Fruit fly (Drosophila melanogaster) whole organism, embryonic: ENCODE results near the gene fwd.

Experiments
- CG11504 ChIP-seq: fragments of 200-800 bp; sonication (Bioruptor generic); optimal IDR thresholded peaks from 3 replicates; lab custom pipeline; 2019; ENCODE audit warnings: missing biosample characterization, mild to moderate bottlenecking, missing genetic modification characterization, moderate library complexity
- CG12299 ChIP-seq: fragments of 200-800 bp; sonication (Bioruptor generic); optimal IDR thresholded peaks from 2 replicates; lab custom pipeline; 2018; ENCODE audit warnings: missing biosample characterization, mild to moderate bottlenecking, missing genetic modification characterization
- CG12391 ChIP-seq: fragments of 200-800 bp; sonication (Bioruptor generic); optimal IDR thresholded peaks from 3 replicates; lab custom pipeline; 2018; ENCODE audit warnings: missing biosample characterization, mild to moderate bottlenecking, missing genetic modification characterization, moderate library complexity
- CG13775 ChIP-seq: fragments of 200-800 bp; sonication (Bioruptor generic); optimal IDR thresholded peaks from 3 replicates; lab custom pipeline; 2017; ENCODE audit warnings: missing biosample characterization, mild to moderate bottlenecking, missing genetic modification characterization
- CG14050 ChIP-seq: fragments of 200-800 bp; sonication (Bioruptor generic); IDR thresholded peaks from 3 replicates; pipeline ENCODE4 v1.3.6; 2022; ENCODE audit warnings: missing biosample characterization, missing genetic modification characterization
- CG16779 ChIP-seq: fragments of 200-800 bp; sonication (Bioruptor generic); IDR thresholded peaks from 2 replicates; pipeline ENCODE4 v1.3.6; 2022; ENCODE audit warnings: missing biosample characterization, missing genetic modification characterization
- CG16863 ChIP-seq: fragments of 200-800 bp; sonication (Bioruptor generic); optimal IDR thresholded peaks from 3 replicates; lab custom pipeline; 2016; ENCODE audit warnings: missing biosample characterization, missing genetic modification characterization
- CG17186 ChIP-seq: fragments of 200-800 bp; sonication (Bioruptor generic); optimal IDR thresholded peaks from 3 replicates; lab custom pipeline; 2017; ENCODE audit warnings: missing biosample characterization, missing genetic modification reagents, missing genetic modification characterization
- CG17359 ChIP-seq: fragments of 200-800 bp; sonication (Bioruptor generic); optimal IDR thresholded peaks from 3 replicates; lab custom pipeline; 2018; ENCODE audit warnings: missing biosample characterization, mild to moderate bottlenecking, missing genetic modification characterization, moderate library complexity
- CG1792 ChIP-seq: fragments of 200-800 bp; sonication (Bioruptor generic); optimal IDR thresholded peaks from 2 replicates; lab custom pipeline; 2016; ENCODE audit warnings: missing biosample characterization, missing genetic modification characterization
- CG18619 ChIP-seq: fragments of 200-800 bp; sonication (Bioruptor generic); optimal IDR thresholded peaks from 3 replicates; lab custom pipeline; 2017; ENCODE audit warnings: missing biosample characterization, mild to moderate bottlenecking, missing genetic modification characterization
- CG32767 ChIP-seq: fragments of 200-800 bp; sonication (Bioruptor generic); IDR thresholded peaks from 2 replicates; pipeline ENCODE4 v1.3.6; 2022; ENCODE audit warnings: missing biosample characterization, missing genetic modification characterization
- CG3281 ChIP-seq: fragments of 200-800 bp; sonication (Bioruptor generic); optimal IDR thresholded peaks from 3 replicates; lab custom pipeline; 2017; ENCODE audit warnings: missing biosample characterization, mild to moderate bottlenecking, missing genetic modification characterization
- CG34224 ChIP-seq: fragments of 200-800 bp; sonication (Bioruptor generic); IDR thresholded peaks from 3 replicates; pipeline ENCODE4 v1.3.6; 2022; ENCODE audit warnings: missing biosample characterization, missing genetic modification characterization; ENCODE audit not compliant: partially characterized antibody
- CG34376 ChIP-seq: fragments of 200-800 bp; sonication (Bioruptor generic); optimal IDR thresholded peaks from 2 replicates; lab custom pipeline; 2018; ENCODE audit warnings: missing biosample characterization, mild to moderate bottlenecking, missing genetic modification characterization
- CG4328 ChIP-seq: fragments of 200-800 bp; sonication (Bioruptor generic); optimal IDR thresholded peaks from 3 replicates; lab custom pipeline; 2017; ENCODE audit warnings: missing biosample characterization, missing genetic modification reagents, missing genetic modification characterization
- CG4617 ChIP-seq: fragments of 200-800 bp; sonication (Bioruptor generic); optimal IDR thresholded peaks from 3 replicates; lab custom pipeline; 2016; ENCODE audit warnings: missing biosample characterization, missing genetic modification characterization, borderline replicate concordance
- CG5953 ChIP-seq: fragments of 200-800 bp; sonication (Bioruptor generic); IDR thresholded peaks from 2 replicates; pipeline ENCODE4 v1.3.6; 2022; ENCODE audit warnings: missing biosample characterization, missing genetic modification characterization
- CG7271 ChIP-seq: fragments of 200-800 bp; sonication (Bioruptor generic); optimal IDR thresholded peaks from 2 replicates; lab custom pipeline; 2018; ENCODE audit warnings: missing biosample characterization, mild to moderate bottlenecking, missing genetic modification characterization, moderate library complexity
- CG7839 ChIP-seq: fragments of 200-800 bp; sonication (Bioruptor generic); optimal IDR thresholded peaks from 3 replicates; lab custom pipeline; 2018; ENCODE audit warnings: missing biosample characterization, mild to moderate bottlenecking, missing genetic modification characterization, moderate library complexity
- CG7963 ChIP-seq: fragments of 200-800 bp; sonication (Bioruptor generic); IDR thresholded peaks from 3 replicates; pipeline ENCODE4 v1.3.6; 2022; ENCODE audit warnings: missing biosample characterization, missing genetic modification characterization; ENCODE audit not compliant: partially characterized antibody
- CG8089 ChIP-seq: fragments of 200-800 bp; sonication (Bioruptor generic); optimal IDR thresholded peaks from 3 replicates; lab custom pipeline; 2016; ENCODE audit warnings: missing biosample characterization, missing genetic modification characterization
- CG8359 ChIP-seq: fragments of 200-800 bp; sonication (Bioruptor generic); optimal IDR thresholded peaks from 2 replicates; lab custom pipeline; 2017; ENCODE audit warnings: missing biosample characterization, mild to moderate bottlenecking, missing genetic modification characterization, borderline replicate concordance
- D19A ChIP-seq: fragments of 200-800 bp; optimal IDR thresholded peaks from 3 replicates; lab custom pipeline; 2019; ENCODE audit warnings: missing biosample characterization, mild to moderate bottlenecking, missing genetic modification characterization, moderate library complexity
- Dll ChIP-seq: fragments of 200-800 bp; sonication (Bioruptor generic); IDR thresholded peaks from 4 replicates; pipeline ENCODE4 v1.3.6; 2022; ENCODE audit warnings: missing biosample characterization, missing genetic modification characterization; ENCODE audit not compliant: partially characterized antibody
- Dp ChIP-seq: fragments of 200-800 bp; sonication (Bioruptor generic); optimal IDR thresholded peaks from 2 replicates; lab custom pipeline; 2018; ENCODE audit warnings: missing biosample characterization, mild to moderate bottlenecking, missing genetic modification characterization, moderate library complexity
- Ets97D ChIP-seq: fragments of 200-800 bp; sonication (Bioruptor generic); optimal IDR thresholded peaks from 3 replicates; lab custom pipeline; 2016; ENCODE audit warnings: missing biosample characterization, missing genetic modification characterization
- HmgZ ChIP-seq: fragments of 200-800 bp; sonication (Bioruptor generic); optimal IDR thresholded peaks from 2 replicates; lab custom pipeline; 2018; ENCODE audit warnings: missing biosample characterization, mild to moderate bottlenecking, missing genetic modification characterization
- Opbp ChIP-seq: fragments of 200-800 bp; sonication (Bioruptor generic); IDR thresholded peaks from 3 replicates; pipeline ENCODE4 v1.3.6; 2022; ENCODE audit warnings: missing biosample characterization, missing genetic modification characterization; ENCODE audit not compliant: partially characterized antibody
- Rfx ChIP-seq: fragments of 200-800 bp; sonication (Bioruptor generic); IDR thresholded peaks from 2 replicates; pipeline ENCODE4 v1.3.6; 2022; ENCODE audit warnings: missing biosample characterization, missing genetic modification characterization
- Taf1 ChIP-seq: fragments of 200-800 bp; sonication (Bioruptor generic); IDR thresholded peaks from 2 replicates; pipeline ENCODE4 v1.3.6; 2022; ENCODE audit warnings: missing biosample characterization, missing genetic modification characterization
- aop ChIP-seq: fragments of 200-800 bp; sonication (Bioruptor generic); IDR thresholded peaks from 2 replicates; pipeline ENCODE4 v1.3.6; 2022; ENCODE audit warnings: missing biosample characterization, missing genetic modification characterization
- bbx ChIP-seq: fragments of 200-800 bp; sonication (Bioruptor generic); IDR thresholded peaks from 2 replicates; pipeline ENCODE4 v1.3.6; 2022; ENCODE audit warnings: missing biosample characterization, missing genetic modification characterization; ENCODE audit not compliant: partially characterized antibody
- cato ChIP-seq: fragments of 200-800 bp; sonication (Bioruptor generic); optimal IDR thresholded peaks from 2 replicates; lab custom pipeline; 2016; ENCODE audit warnings: missing biosample characterization, missing genetic modification characterization, borderline replicate concordance
- ci ChIP-seq: fragments of 200-800 bp; sonication (Bioruptor generic); IDR thresholded peaks from 3 replicates; pipeline ENCODE4 v1.3.6; 2022; ENCODE audit warnings: missing biosample characterization, missing genetic modification characterization
- cwo ChIP-seq: fragments of 200-800 bp; sonication (Bioruptor generic); optimal IDR thresholded peaks from 3 replicates; lab custom pipeline; 2017; ENCODE audit warnings: missing biosample characterization, missing genetic modification characterization, mild to moderate bottlenecking, moderate library complexity, missing genetic modification reagents
- dpn ChIP-seq, 2 experiments: fragments of 200-800 bp; sonication (Bioruptor generic); optimal IDR thresholded peaks; 3 replicates each; lab custom pipeline; 2016; ENCODE audit warnings: missing biosample characterization in 2 of 2, missing genetic modification characterization in 2 of 2
- ems ChIP-seq: fragments of 200-800 bp; sonication (Bioruptor generic); optimal IDR thresholded peaks from 3 replicates; lab custom pipeline; 2016; ENCODE audit warnings: missing biosample characterization, missing genetic modification characterization
- hkb ChIP-seq, 2 experiments: fragments of 200-800 bp in 1 of 2; fragments of >200 bp in 1 of 2; sonication (Bioruptor generic) in 1 of 2; IDR thresholded peaks in 1 of 2; optimal IDR thresholded peaks in 1 of 2; 2 replicates each; pipeline versions ENCODE4 v1.3.6 to Lab custom; 2017 to 2022; ENCODE audit warnings: missing biosample characterization in 1 of 2, missing genetic modification characterization in 1 of 2
- lmd ChIP-seq: fragments of 200-800 bp; sonication (Bioruptor generic); IDR thresholded peaks from 2 replicates; pipeline ENCODE4 v1.3.6; 2022; ENCODE audit warnings: missing biosample characterization, missing genetic modification characterization
- nau ChIP-seq: fragments of 200-800 bp; sonication (Bioruptor generic); optimal IDR thresholded peaks from 3 replicates; lab custom pipeline; 2017; ENCODE audit warnings: missing biosample characterization, mild to moderate bottlenecking, missing genetic modification characterization, missing genetic modification reagents
- nom ChIP-seq: fragments of 200-800 bp; sonication (Bioruptor generic); optimal IDR thresholded peaks from 2 replicates; lab custom pipeline; 2017; ENCODE audit warnings: missing biosample characterization, missing genetic modification characterization, mild to moderate bottlenecking, moderate library complexity, missing genetic modification reagents
- p53 ChIP-seq: fragments of 200-800 bp; sonication (Bioruptor generic); optimal IDR thresholded peaks from 2 replicates; lab custom pipeline; 2016; ENCODE audit warnings: missing biosample characterization, missing genetic modification characterization
- prd ChIP-seq, 3 experiments: fragments of >200 bp in 2 of 3; fragments of 200-800 bp in 1 of 3; sonication (Bioruptor generic) in 1 of 3; optimal IDR thresholded peaks in 2 of 3; IDR thresholded peaks in 1 of 3; 2 replicates in 2 of 3; 3 replicates in 1 of 3; pipeline versions ENCODE4 v1.3.6 to Lab custom; 2017 to 2022; ENCODE audit warnings: missing biosample characterization in 1 of 3, missing genetic modification characterization in 1 of 3
- run ChIP-seq: fragments of 200-800 bp; sonication (Bioruptor generic); optimal IDR thresholded peaks from 3 replicates; lab custom pipeline; 2018; ENCODE audit warnings: missing biosample characterization, mild to moderate bottlenecking, missing genetic modification characterization
- sug ChIP-seq: fragments of 200-800 bp; optimal IDR thresholded peaks from 2 replicates; lab custom pipeline; 2019; ENCODE audit warnings: missing biosample characterization, mild to moderate bottlenecking, missing genetic modification characterization, moderate library complexity
- vvl ChIP-seq: fragments of 200-800 bp; sonication (Bioruptor generic); IDR thresholded peaks from 2 replicates; pipeline ENCODE4 v1.3.6; 2022; ENCODE audit warnings: missing biosample characterization, missing genetic modification characterization
- wek ChIP-seq: fragments of 200-800 bp; sonication (Bioruptor generic); optimal IDR thresholded peaks from 3 replicates; lab custom pipeline; 2018; ENCODE audit warnings: missing biosample characterization, mild to moderate bottlenecking, missing genetic modification characterization, moderate library complexity

The fwd gene

DNA sequence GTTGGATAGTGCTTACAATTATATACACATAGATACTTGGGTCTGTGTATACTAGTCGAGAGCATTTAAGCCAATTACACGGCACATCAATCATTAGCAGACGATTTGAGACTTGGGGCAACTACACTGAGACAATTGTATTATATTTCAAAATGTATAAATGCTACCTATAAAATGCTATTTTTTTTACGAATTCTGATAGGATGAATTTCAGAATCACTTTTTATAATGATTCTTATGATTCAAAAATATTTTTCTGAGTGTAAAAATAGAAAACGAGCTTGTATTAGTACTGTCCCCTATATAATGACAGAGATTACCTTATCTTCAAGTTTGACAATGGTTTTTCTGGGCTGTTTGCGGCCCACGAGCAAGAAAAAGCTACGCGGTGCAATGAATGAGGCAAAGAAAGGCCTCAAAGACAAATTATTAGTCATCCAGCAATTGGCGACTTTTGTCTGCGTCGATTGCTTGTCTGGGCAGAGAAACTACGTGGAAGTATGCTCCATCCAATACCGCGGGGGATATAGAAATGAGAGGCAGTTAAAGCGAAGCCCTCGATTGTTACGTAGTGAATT, 31.1 kb upstream of the fwd start (continued):
- TF ChIP-seq bbx (GFP tag; lab: Robert Waterston, UW) (no peak), CG5953 (GFP tag; lab: Robert Waterston, UW) (peak; percentile 66), CG7963 (GFP tag; lab: Robert Waterston, UW) (no peak), sug (tag; lab: Kevin White, UChicago) (peak; percentile 67), CG12299 (peak; percentile 1), CG18619 (GFP tag; lab: Kevin White, UChicago) (peak; percentile 47), CG1792 (peak; percentile 47), CG3281 (GFP tag; lab: Kevin White, UChicago) (peak; percentile 76), hkb (optimal IDR thresholded peaks at IDR 0.05; lab: Kevin White, UChicago) (no peak), hkb (GFP tag; IDR thresholded peaks at IDR 0.05; lab: Robert Waterston, UW) (peak; percentile 90), nau (GFP tag; lab: Kevin White, UChicago) (no peak), CG4617 (GFP tag; lab: Kevin White, UChicago) (peak; percentile 18), Ets97D (GFP tag; lab: Kevin White, UChicago) (peak; percentile 52), Dll (GFP tag; lab: Robert Waterston, UW) (no peak), CG17186 (GFP tag; lab: Kevin White, UChicago) (no peak), CG16863 (GFP tag; lab: Kevin White, UChicago) (peak; percentile 50), D19A (no peak), CG7271 (no peak), CG8089 (GFP tag; lab: Kevin White, UChicago) (no peak), HmgZ (tag; lab: Kevin White, UChicago) (peak; percentile 67), CG14050 (peak; percentile 45; the same call in 1 of the 3 replicates), Opbp (GFP tag; lab: Robert Waterston, UW) (no peak), CG12391 (tag; lab: Kevin White, UChicago) (peak; percentile 79), CG7839 (tag; lab: Kevin White, UChicago) (peak; percentile 83), vvl (GFP tag; lab: Robert Waterston, UW) (peak; percentile 92), nom (GFP tag; lab: Kevin White, UChicago) (no peak), Dp (GFP tag; lab: Kevin White, UChicago) (no peak), Rfx (GFP tag; lab: Robert Waterston, UW) (peak; percentile 86), cato (GFP tag; lab: Kevin White, UChicago) (peak; percentile 15), CG16779 (GFP tag; lab: Robert Waterston, UW) (no peak), run (tag; lab: Kevin White, UChicago) (no peak), prd (optimal IDR thresholded peaks at IDR 0.05; lab: Kevin White, UChicago) (no peak), prd (GFP tag; IDR thresholded peaks at IDR 0.05; lab: Robert Waterston, UW) (peak; percentile 83), lmd (GFP tag; lab: Robert Waterston, UW) (peak; percentile 85), CG34224 (GFP tag; lab: Robert Waterston, UW) (no peak), CG11504 (no peak), CG8359 (GFP tag; lab: Kevin White, UChicago) (no peak), CG13775 (no peak), ci (GFP tag; lab: Robert Waterston, UW) (peak; percentile 70; the same call in 2 of the 3 replicates), CG34376 (GFP tag; lab: Kevin White, UChicago) (no peak), CG17359 (tag; lab: Kevin White, UChicago) (peak; percentile 73), Taf1 (GFP tag; lab: Robert Waterston, UW) (peak; percentile 63), CG32767 (peak; percentile 58; the same call in 1 of the 2 replicates), wek (GFP tag; lab: Kevin White, UChicago) (no peak), ems (GFP tag; lab: Kevin White, UChicago) (peak; percentile 70), cwo (GFP tag; lab: Kevin White, UChicago) (peak; percentile 84), dpn (GFP tag; optimal IDR thresholded peaks at IDR 0.05; lab: Kevin White, UChicago) (peak; percentile 65 to 74), CG4328 (GFP tag; lab: Kevin White, UChicago) (no peak), aop (GFP tag; lab: Robert Waterston, UW) (no peak), p53 (GFP tag; lab: Kevin White, UChicago) (no peak)
